Worm (Caenorhabditis elegans) whole organism, late embryonic: ENCODE data around the gene ehs-1.

Experiments
- T23F11.4 ChIP-seq: fragments of 200-800 bp; sonication (Bioruptor generic); optimal IDR thresholded peaks from 2 replicates; lab custom pipeline; 2018; ENCODE audit warnings: mild to moderate bottlenecking, missing genetic modification characterization, missing compliant biosample characterization
- nfya-1 ChIP-seq: sonication (generic microtip); optimal IDR thresholded peaks from 2 replicates; lab custom pipeline; 2017; ENCODE audit warnings: missing genetic modification characterization, mild to moderate bottlenecking, missing compliant biosample characterization, antibody characterized with exemption, moderate library complexity

ce11 chrII:5838453-5838852 is 17.9 kb downstream of the ehs-1 start, which contains the start of gene ZK1248.15:
- no peak for TF ChIP-seq nfya-1
- no peak for TF ChIP-seq T23F11.4 (GFP tag; lab: Kevin White, UChicago)
